Worm (Caenorhabditis elegans): ENCODE measurements around the gene C23F12.3.

Gene C23F12.3

ce11 chrX:9347380-9347979, 44.0 kb upstream of the C23F12.3 start, which contains the start of gene oga-1 (continued):
- no peak for TF ChIP-seq lsy-2 (tag; optimal IDR thresholded peaks at IDR 0.05)
- TF ChIP-seq nhr-237 (tag; optimal IDR thresholded peaks at IDR 0.05) = no peak
- no peak for TF ChIP-seq snpc-4 (tag; optimal IDR thresholded peaks at IDR 0.05)
- TF ChIP-seq F37D6.2 (tag; optimal IDR thresholded peaks at IDR 0.05) = no peak
- no peak for TF ChIP-seq ceh-32 (tag; optimal IDR thresholded peaks at IDR 0.05; ENCODE audit: poor library complexity)
- TF ChIP-seq nhr-48 (tag; optimal IDR thresholded peaks at IDR 0.05) = no peak
- no peak for TF ChIP-seq zag-1 (tag; optimal IDR thresholded peaks at IDR 0.05)
- TF ChIP-seq ZK546.5 (tag; optimal IDR thresholded peaks at IDR 0.05) = no peak
- no peak for TF ChIP-seq Y105C5A.15 (GFP tag; IDR thresholded peaks at IDR 0.05)
- no peak for TF ChIP-seq cey-2 (tag; optimal IDR thresholded peaks at IDR 0.05; ENCODE audit: borderline replicate concordance, insufficient read depth)
- no peak for TF ChIP-seq lin-38 (GFP tag; IDR thresholded peaks at IDR 0.05)
- TF ChIP-seq mxl-3 (GFP tag; optimal IDR thresholded peaks at IDR 0.05) = peak; percentile 77

DNA sequence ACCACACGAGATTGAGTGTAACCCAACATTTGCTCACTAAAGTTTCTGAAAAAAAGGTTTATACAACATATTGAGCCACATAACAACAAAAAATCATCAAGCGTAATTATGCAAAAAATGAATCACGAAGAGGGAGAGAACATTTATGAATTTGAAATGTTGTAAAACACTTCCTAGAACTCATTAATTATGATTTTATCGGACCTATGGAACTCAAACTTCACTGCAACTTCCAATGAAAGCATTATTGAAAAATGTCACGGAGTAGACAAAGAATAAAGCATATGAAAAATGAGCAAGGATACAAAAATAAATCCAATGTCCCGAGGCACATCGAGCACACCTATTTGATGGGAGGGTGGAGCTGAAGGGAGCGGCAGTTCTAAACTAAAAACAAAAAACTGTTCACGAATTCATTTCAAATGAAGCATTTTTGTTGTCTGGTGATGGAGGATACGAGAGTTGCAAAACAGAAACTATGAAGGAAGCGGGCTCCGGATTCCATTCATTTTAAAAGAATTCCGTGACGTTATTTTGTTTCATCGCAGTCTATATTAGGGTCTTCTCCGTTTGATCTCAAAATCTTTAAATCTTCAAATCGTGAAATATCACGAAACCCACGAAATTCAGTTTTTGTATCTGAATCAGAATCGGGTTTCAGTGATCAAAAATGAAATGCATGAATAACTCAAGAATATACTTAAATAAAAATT, 41.4 kb upstream of the C23F12.3 start, which contains the start of gene flp-20:
Gene flp-20 (minus strand): TSS at position 51 of the 713 bp plus-strand sequence.
- TF ChIP-seq aha-1 (tag) (peak; percentile 72), dmd-6 (GFP tag; IDR thresholded peaks at IDR 0.05) (no peak)

DNA sequence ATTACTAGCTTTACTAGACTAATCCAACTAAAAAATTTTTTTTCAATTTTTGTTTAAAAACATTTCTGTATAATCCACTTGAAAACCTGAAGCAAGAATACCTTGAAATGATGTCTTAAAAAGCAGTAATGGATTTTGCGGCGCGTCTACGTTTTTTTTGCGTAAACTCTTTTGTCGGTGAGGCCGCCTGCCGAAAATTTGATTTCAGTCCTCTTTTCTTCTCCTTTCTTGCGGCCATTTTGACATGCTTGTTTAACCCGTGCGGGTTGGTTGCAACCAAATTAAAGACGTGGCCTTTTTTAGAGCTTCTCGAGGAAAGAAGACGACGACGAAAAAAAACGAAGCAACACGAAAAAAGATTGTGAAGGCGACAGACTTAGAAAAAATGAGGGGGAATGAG, 30.3 kb upstream of the C23F12.3 start:
- TF ChIP-seq ZK337.2 (GFP tag; IDR thresholded peaks at IDR 0.05) (no peak), nhr-10 (tag; optimal IDR thresholded peaks at IDR 0.05) (no peak), T20F7.1 (GFP tag; optimal IDR thresholded peaks at IDR 0.05) (no peak), ces-1 (GFP tag; optimal IDR thresholded peaks at IDR 0.05) (peak; percentile 23), fkh-10 (GFP tag; optimal IDR thresholded peaks at IDR 0.05) (peak; percentile 49), ztf-7 (tag; optimal IDR thresholded peaks at IDR 0.05) (no peak)

ce11 chrX:9364082-9364481, 27.4 kb upstream of the C23F12.3 start:
- TF ChIP-seq pqm-1 (tag; optimal IDR thresholded peaks at IDR 0.05) = peak; percentile 56
- peak; percentile 75 for TF ChIP-seq dve-1 (tag; optimal IDR thresholded peaks at IDR 0.05; ENCODE audit: insufficient read depth)
- TF ChIP-seq nhr-42 (GFP tag; IDR thresholded peaks at IDR 0.05) = no peak
- no peak for TF ChIP-seq Y48G9A.11 (GFP tag; IDR thresholded peaks at IDR 0.05)
- peak; percentile 83 for TF ChIP-seq nhr-28 (tag; optimal IDR thresholded peaks at IDR 0.05)
- TF ChIP-seq hlh-30 (tag; optimal IDR thresholded peaks at IDR 0.05; ENCODE audit: insufficient read depth) = peak; percentile 13
- no peak for TF ChIP-seq daf-16 (GFP tag; optimal IDR thresholded peaks at IDR 0.05)
- peak; percentile 77 for TF ChIP-seq daf-16 (tag; optimal IDR thresholded peaks at IDR 0.05)
- TF ChIP-seq nhr-48 (tag; optimal IDR thresholded peaks at IDR 0.05) = peak; percentile 27
- no peak for TF ChIP-seq nhr-41 (GFP tag; IDR thresholded peaks at IDR 0.05)
- peak; percentile 67 for TF ChIP-seq dmd-6 (GFP tag; IDR thresholded peaks at IDR 0.05)
- TF ChIP-seq egl-43 (GFP tag; IDR thresholded peaks at IDR 0.05) = no peak

DNA sequence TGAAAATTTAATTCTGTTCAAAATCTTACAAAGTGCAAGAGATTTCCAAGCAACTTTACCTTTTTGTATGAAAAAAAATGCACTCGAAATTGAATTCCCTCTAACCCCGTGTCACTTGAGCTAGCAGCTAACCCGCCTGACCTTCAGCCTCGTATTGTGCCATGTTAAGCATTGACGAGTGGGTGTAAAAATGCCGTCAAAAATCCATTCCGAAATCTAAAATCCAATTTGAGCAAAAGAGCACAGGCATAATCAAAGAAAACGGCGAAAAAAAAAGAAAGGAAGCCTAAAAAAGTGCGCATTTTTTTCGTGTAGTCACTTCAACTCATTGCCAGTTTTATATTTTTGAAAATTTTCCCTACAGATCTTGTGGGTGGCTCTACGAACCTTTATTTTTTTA, 26.9 kb upstream of the C23F12.3 start, which contains the start of gene pkc-2:
Gene pkc-2 (plus strand): TSS at position 318 of the 400 bp plus-strand sequence.
- TF ChIP-seq fkh-10 (GFP tag; optimal IDR thresholded peaks at IDR 0.05) = peak; percentile 88
- TF ChIP-seq gei-8 (GFP tag; optimal IDR thresholded peaks at IDR 0.05) = no peak
